Fruit fly (Drosophila melanogaster): ENCODE measurements around the gene CRAT.

CRAT gene

dm6 chr3R:6423984-6424602 lies 48.2 kb upstream of the CRAT start (continued):
- peak; percentile 99 for TF ChIP-seq esn (GFP tag; optimal IDR thresholded peaks at IDR 0.05)
- TF ChIP-seq CG6276 (GFP tag; optimal IDR thresholded peaks at IDR 0.05) = peak; percentile 88
- TF ChIP-seq CG31627 (GFP tag; optimal IDR thresholded peaks at IDR 0.05) = peak; percentile 98
- peak; percentile 99 for TF ChIP-seq Eip78C (GFP tag)
- peak; percentile 97 for TF ChIP-seq Ets21C (GFP tag; optimal IDR thresholded peaks at IDR 0.05)
- TF ChIP-seq CG8119 (GFP tag; IDR thresholded peaks at IDR 0.05) = peak; percentile 95
- TF ChIP-seq CG34406 (GFP tag; optimal IDR thresholded peaks at IDR 0.05) = peak; percentile 97
- peak; percentile 97 for TF ChIP-seq CG6163 (GFP tag; IDR thresholded peaks at IDR 0.05)
- peak; percentile 96 for TF ChIP-seq spab (GFP tag; optimal IDR thresholded peaks at IDR 0.05)
- TF ChIP-seq CG11762 (GFP tag; optimal IDR thresholded peaks at IDR 0.05; ENCODE audit: insufficient read depth) = peak; percentile 96
- TF ChIP-seq fd85E (GFP tag; optimal IDR thresholded peaks at IDR 0.05) = peak; percentile 94
- peak; percentile 98 for TF ChIP-seq lz (GFP tag; optimal IDR thresholded peaks at IDR 0.05)
- TF ChIP-seq CG6792 (GFP tag; optimal IDR thresholded peaks at IDR 0.05) = peak; percentile 98
- peak; percentile 89 for TF ChIP-seq CG4318 (GFP tag; optimal IDR thresholded peaks at IDR 0.05)
- TF ChIP-seq acj6 (GFP tag; optimal IDR thresholded peaks at IDR 0.05) = peak; percentile 98
- TF ChIP-seq cyc (GFP tag; optimal IDR thresholded peaks at IDR 0.05) = peak; percentile 99
- peak; percentile 99 for TF ChIP-seq Sox14 (GFP tag; optimal IDR thresholded peaks at IDR 0.05)
- peak; percentile 44 for TF ChIP-seq fkh (GFP tag; optimal IDR thresholded peaks at IDR 0.05)

DNA sequence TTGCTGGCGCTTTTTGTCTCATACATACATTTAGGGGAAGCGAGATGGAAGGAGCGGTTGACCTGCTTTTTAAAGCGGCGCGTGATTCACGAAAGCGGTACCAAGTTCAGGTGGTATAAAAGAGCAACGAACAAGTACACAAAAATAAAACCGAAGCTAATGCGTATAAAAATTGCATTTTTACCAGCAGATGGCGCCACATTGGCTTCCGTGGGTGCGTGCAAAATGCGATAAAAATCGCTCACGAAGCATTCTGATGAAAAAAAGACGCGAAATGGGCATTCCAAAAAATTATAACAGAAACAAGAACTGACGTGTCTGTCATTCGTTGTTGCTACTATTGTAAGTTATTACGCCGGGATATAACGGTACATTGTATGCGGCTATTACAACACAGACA lies 47.3 kb upstream of the CRAT start:
- TF ChIP-seq svp (GFP tag) (peak; percentile 66), CG6163 (GFP tag; IDR thresholded peaks at IDR 0.05) (0 out of 3 replicates have a peak, but pooled peaks have one; percentile 29), Smox (GFP tag; optimal IDR thresholded peaks at IDR 0.05) (no peak), topi (GFP tag; optimal IDR thresholded peaks at IDR 0.05) (no peak), Eip75B (GFP tag; optimal IDR thresholded peaks at IDR 0.05) (peak; percentile 45), Eip78C (GFP tag) (peak; percentile 37), Sox14 (GFP tag; optimal IDR thresholded peaks at IDR 0.05) (peak; percentile 1), ss (GFP tag; optimal IDR thresholded peaks at IDR 0.05) (peak in 1 of 2 experiments; percentile 45), vri (GFP tag; optimal IDR thresholded peaks at IDR 0.05) (peak; percentile 31)

dm6 chr3R:6421712-6422141 lies 45.9 kb upstream of the CRAT start:
- TF ChIP-seq Ets21C (GFP tag; optimal IDR thresholded peaks at IDR 0.05) = no peak
- TF ChIP-seq CG8119 (GFP tag; IDR thresholded peaks at IDR 0.05) = peak; percentile 50; the same call in 1 of the 3 replicates
- no peak for TF ChIP-seq CG34406 (GFP tag; optimal IDR thresholded peaks at IDR 0.05)
- no peak for TF ChIP-seq CG6792 (GFP tag; optimal IDR thresholded peaks at IDR 0.05)
- TF ChIP-seq CG6163 (GFP tag; IDR thresholded peaks at IDR 0.05) = peak; percentile 41; the same call in 1 of the 3 replicates
- peak; percentile 73 for TF ChIP-seq svp (GFP tag)
- no peak for TF ChIP-seq CG31627 (GFP tag; optimal IDR thresholded peaks at IDR 0.05)
- 0 out of 2 replicates have a peak, but pooled peaks have one; percentile 8 for TF ChIP-seq CG15336 (GFP tag; IDR thresholded peaks at IDR 0.05)
- TF ChIP-seq pdm3 (GFP tag; optimal IDR thresholded peaks at IDR 0.05) = no peak
- TF ChIP-seq Hr39 (GFP tag; optimal IDR thresholded peaks at IDR 0.05) = no peak
- TF ChIP-seq Lpt (GFP tag; optimal IDR thresholded peaks at IDR 0.05) = peak; percentile 47
- TF ChIP-seq CG11902 (GFP tag; optimal IDR thresholded peaks at IDR 0.05) = no peak
- TF ChIP-seq net (GFP tag; optimal IDR thresholded peaks at IDR 0.05) = no peak
- TF ChIP-seq Sox14 (GFP tag; optimal IDR thresholded peaks at IDR 0.05) = peak; percentile 59
- peak; percentile 38 for TF ChIP-seq Eip75B (GFP tag; optimal IDR thresholded peaks at IDR 0.05)
- TF ChIP-seq topi (GFP tag; optimal IDR thresholded peaks at IDR 0.05) = peak; percentile 15
- peak; percentile 63 for TF ChIP-seq Blimp-1 (GFP tag; optimal IDR thresholded peaks at IDR 0.05)
- peak; percentile 62 for TF ChIP-seq dsx (GFP tag; optimal IDR thresholded peaks at IDR 0.05; ENCODE audit: poor library complexity, severe bottlenecking)
- peak; percentile 13 for TF ChIP-seq CG6276 (GFP tag; optimal IDR thresholded peaks at IDR 0.05)
- TF ChIP-seq CG3919 (GFP tag; optimal IDR thresholded peaks at IDR 0.05) = no peak
- TF ChIP-seq Met (GFP tag; optimal IDR thresholded peaks at IDR 0.05) = no peak
- peak; percentile 5 for TF ChIP-seq esn (GFP tag; optimal IDR thresholded peaks at IDR 0.05)
- TF ChIP-seq CG4318 (GFP tag; optimal IDR thresholded peaks at IDR 0.05) = no peak
- TF ChIP-seq Eip78C (GFP tag) = peak; percentile 63
- TF ChIP-seq CG1621 (tag; optimal IDR thresholded peaks at IDR 0.05) = no peak
- TF ChIP-seq vri (GFP tag; optimal IDR thresholded peaks at IDR 0.05) = peak; percentile 97
- TF ChIP-seq Sox102F (GFP tag; optimal IDR thresholded peaks at IDR 0.05) = peak; percentile 9
- TF ChIP-seq CG6854 (GFP tag; optimal IDR thresholded peaks at IDR 0.05) = peak; percentile 3

Measured in whole organism, prepupa.